Worm (Caenorhabditis elegans) whole organism, L3 larva: ENCODE results near the gene mecr-1.

Source experiments
- R02D3.7 ChIP-seq: fragments of 150-350 bp; optimal IDR thresholded peaks from 2 replicates; lab custom pipeline; 2014; ENCODE audit warnings: missing biosample characterization, missing genetic modification characterization
- ZK546.5 ChIP-seq: sonication (generic microtip); optimal IDR thresholded peaks from 2 replicates; lab custom pipeline; 2017; ENCODE audit warnings: missing biosample characterization, missing genetic modification characterization
- aly-2 ChIP-seq: fragments of 150-350 bp; optimal IDR thresholded peaks from 2 replicates; lab custom pipeline; 2014; ENCODE audit warnings: missing biosample characterization, missing genetic modification characterization
- ceh-28 ChIP-seq: fragments of 150-350 bp; optimal IDR thresholded peaks from 2 replicates; lab custom pipeline; 2014; ENCODE audit warnings: missing biosample characterization, missing genetic modification reagents, missing genetic modification characterization
- daf-12 ChIP-seq: fragments of 150-350 bp; optimal IDR thresholded peaks from 2 replicates; lab custom pipeline; 2014; ENCODE audit warnings: missing biosample characterization, missing genetic modification reagents, missing genetic modification characterization
- egl-27 ChIP-seq: sonication (generic microtip); optimal IDR thresholded peaks from 4 replicates; lab custom pipeline; 2017; ENCODE audit warnings: missing biosample characterization, missing genetic modification reagents, missing genetic modification characterization
- egl-5 ChIP-seq: fragments of 150-350 bp; optimal IDR thresholded peaks from 2 replicates; lab custom pipeline; 2017; ENCODE audit warnings: missing biosample characterization, missing genetic modification reagents, missing genetic modification characterization, inconsistent platforms
- elt-1 ChIP-seq: fragments of 150-350 bp; optimal IDR thresholded peaks from 2 replicates; lab custom pipeline; 2014; ENCODE audit warnings: missing biosample characterization, missing genetic modification characterization
- elt-2 ChIP-seq: sonication (generic microtip); optimal IDR thresholded peaks from 2 replicates; lab custom pipeline; 2016; ENCODE audit warnings: missing genetic modification reagents, mild to moderate bottlenecking, missing genetic modification characterization, missing compliant biosample characterization
- eor-1 ChIP-seq, 2 experiments: fragments of 150-350 bp; optimal IDR thresholded peaks; 2 replicates each; lab custom pipeline; 2014 to 2018; ENCODE audit warnings: missing biosample characterization in 2 of 2, missing genetic modification characterization in 2 of 2
- fkh-10 ChIP-seq: sonication (generic microtip); optimal IDR thresholded peaks from 2 replicates; lab custom pipeline; 2017; ENCODE audit warnings: missing biosample characterization, missing genetic modification reagents, missing genetic modification characterization
- fos-1 ChIP-seq: fragments of 150-350 bp; optimal IDR thresholded peaks from 2 replicates; lab custom pipeline; 2014; ENCODE audit warnings: missing biosample characterization, missing genetic modification characterization
- jun-1 ChIP-seq: fragments of 150-350 bp; optimal IDR thresholded peaks from 2 replicates; lab custom pipeline; 2014; ENCODE audit warnings: missing biosample characterization, missing genetic modification reagents, missing genetic modification characterization
- lin-39 ChIP-seq: fragments of 150-350 bp; optimal IDR thresholded peaks from 2 replicates; lab custom pipeline; 2018; ENCODE audit warnings: missing biosample characterization, missing genetic modification reagents, missing genetic modification characterization
- mml-1 ChIP-seq: fragments of 150-350 bp; sonication (generic microtip); optimal IDR thresholded peaks from 3 replicates; lab custom pipeline; 2014; ENCODE audit warnings: missing biosample characterization, missing genetic modification characterization
- nfya-1 ChIP-seq: sonication (generic microtip); optimal IDR thresholded peaks from 2 replicates; lab custom pipeline; 2017; ENCODE audit warnings: missing genetic modification characterization, mild to moderate bottlenecking, missing compliant biosample characterization, antibody characterized with exemption, moderate library complexity; ENCODE audit not compliant: insufficient read depth
- nhr-11 ChIP-seq: fragments of 150-350 bp; optimal IDR thresholded peaks from 2 replicates; lab custom pipeline; 2014; ENCODE audit warnings: missing biosample characterization, missing genetic modification characterization
- nhr-12 ChIP-seq: fragments of 150-350 bp; optimal IDR thresholded peaks from 2 replicates; lab custom pipeline; 2014; ENCODE audit warnings: missing biosample characterization, missing genetic modification characterization
- nhr-23 ChIP-seq: fragments of 150-350 bp; optimal IDR thresholded peaks from 2 replicates; lab custom pipeline; 2014; ENCODE audit warnings: missing biosample characterization, missing genetic modification reagents, missing genetic modification characterization
- nhr-25 ChIP-seq: sonication (generic microtip); optimal IDR thresholded peaks from 2 replicates; lab custom pipeline; 2017; ENCODE audit warnings: missing biosample characterization, missing genetic modification characterization
- nhr-28 ChIP-seq: fragments of 150-350 bp; optimal IDR thresholded peaks from 2 replicates; lab custom pipeline; 2014; ENCODE audit warnings: missing biosample characterization, missing genetic modification characterization
- nhr-43 ChIP-seq: sonication (generic microtip); optimal IDR thresholded peaks from 2 replicates; lab custom pipeline; 2016; ENCODE audit warnings: mild to moderate bottlenecking, missing genetic modification characterization, missing compliant biosample characterization; ENCODE audit not compliant: poor library complexity, severe bottlenecking
- nhr-77 ChIP-seq: fragments of 150-350 bp; optimal IDR thresholded peaks from 2 replicates; lab custom pipeline; 2014; ENCODE audit warnings: missing biosample characterization, missing genetic modification characterization
- pha-4 ChIP-seq: fragments of 150-350 bp; optimal IDR thresholded peaks from 2 replicates; lab custom pipeline; 2014; ENCODE audit warnings: missing biosample characterization, missing genetic modification reagents, missing genetic modification characterization
- sea-2 ChIP-seq: fragments of 150-350 bp; sonication (generic microtip); optimal IDR thresholded peaks from 4 replicates; lab custom pipeline; 2014; ENCODE audit warnings: missing biosample characterization, missing genetic modification reagents, missing genetic modification characterization
- skn-1 ChIP-seq: fragments of 150-350 bp; optimal IDR thresholded peaks from 2 replicates; lab custom pipeline; 2014; ENCODE audit warnings: missing biosample characterization, missing genetic modification characterization
- snpc-4 ChIP-seq: fragments of 150-350 bp; optimal IDR thresholded peaks from 2 replicates; lab custom pipeline; 2014; ENCODE audit warnings: missing biosample characterization, missing genetic modification characterization
- tbx-2 ChIP-seq: sonication (generic microtip); optimal IDR thresholded peaks from 2 replicates; lab custom pipeline; 2016; ENCODE audit warnings: mild to moderate bottlenecking, missing genetic modification characterization, missing compliant biosample characterization
- unc-39 ChIP-seq: sonication (generic microtip); optimal IDR thresholded peaks from 4 replicates; lab custom pipeline; 2017; ENCODE audit warnings: missing biosample characterization, missing genetic modification characterization
- unc-62 ChIP-seq: fragments of 150-350 bp; sonication (generic microtip); optimal IDR thresholded peaks from 4 replicates; lab custom pipeline; 2014; ENCODE audit warnings: missing biosample characterization, missing genetic modification reagents, missing genetic modification characterization
- ztf-11 ChIP-seq: fragments of 150-350 bp; optimal IDR thresholded peaks from 2 replicates; lab custom pipeline; 2014; ENCODE audit warnings: missing biosample characterization, missing genetic modification characterization
- ztf-4 ChIP-seq: fragments of 150-350 bp; optimal IDR thresholded peaks from 2 replicates; lab custom pipeline; 2014; ENCODE audit warnings: missing biosample characterization, missing genetic modification characterization

The mecr-1 gene

ce11 chrII:13183228-13183755 is 3.8 kb downstream of the mecr-1 start, which contains the start of the genes W09H1.4 and his-73:
Gene W09H1.4, plus strand, starts transcription at chrII:13183528.
Gene his-73, plus strand, starts transcription at chrII:13183705.
- no peak for TF ChIP-seq nhr-77 (tag; lab: Kevin White, UChicago)
- TF ChIP-seq nhr-28 (tag; lab: Kevin White, UChicago), result no peak
- TF ChIP-seq nhr-23 (tag; lab: Kevin White, UChicago), result no peak
- no peak for TF ChIP-seq nhr-11 (tag; lab: Kevin White, UChicago)
- TF ChIP-seq daf-12 (tag; lab: Kevin White, UChicago), result no peak
- TF ChIP-seq ztf-11 (tag; lab: Kevin White, UChicago), result no peak
- TF ChIP-seq jun-1, result no peak
- TF ChIP-seq fos-1 (tag; lab: Kevin White, UChicago), result no peak
- TF ChIP-seq pha-4 (tag; lab: Kevin White, UChicago), result no peak
- TF ChIP-seq elt-2, result no peak
- no peak for TF ChIP-seq ztf-4 (tag; lab: Kevin White, UChicago)
- no peak for TF ChIP-seq tbx-2 (tag; lab: Kevin White, UChicago)
- TF ChIP-seq unc-39 (tag; lab: Kevin White, UChicago), result no peak
- no peak for TF ChIP-seq nfya-1 (tag; lab: Kevin White, UChicago)
- TF ChIP-seq nhr-25 (tag; lab: Kevin White, UChicago), result no peak
- no peak for TF ChIP-seq eor-1 (tag; optimal IDR thresholded peaks at IDR 0.05; lab: Kevin White, UChicago)

ce11 chrII:13181465-13181864 is 5.6 kb downstream of the mecr-1 start, which contains the start of gene W09H1.1:
Gene W09H1.1, minus strand, starts transcription at chrII:13181565.
- TF ChIP-seq nhr-11 (tag; lab: Kevin White, UChicago), result no peak
- no peak for TF ChIP-seq elt-1
- TF ChIP-seq jun-1, result no peak
- TF ChIP-seq elt-2, result no peak
- no peak for TF ChIP-seq fkh-10 (GFP tag; lab: Kevin White, UChicago)
- no peak for TF ChIP-seq nhr-12 (tag; lab: Kevin White, UChicago)
- TF ChIP-seq lin-39, result no peak
- no peak for TF ChIP-seq pha-4 (tag; lab: Kevin White, UChicago)
- no peak for TF ChIP-seq unc-39 (tag; lab: Kevin White, UChicago)

- no peak for TF ChIP-seq eor-1 (tag; optimal IDR thresholded peaks at IDR 0.05; lab: Kevin White, UChicago)
- TF ChIP-seq nhr-23 (tag; lab: Kevin White, UChicago), result peak; percentile 11
Measured at ce11 chrII:13174435-13174834, 12.7 kb downstream of the mecr-1 start.

ce11 chrII:13170696-13171095 is 16.4 kb downstream of the mecr-1 start:
- TF ChIP-seq nhr-11 (tag; lab: Kevin White, UChicago) (no peak), mml-1 (tag; lab: Kevin White, UChicago) (no peak), nhr-77 (tag; lab: Kevin White, UChicago) (no peak), skn-1 (no peak), nhr-28 (tag; lab: Kevin White, UChicago) (no peak), aly-2 (tag; lab: Kevin White, UChicago) (no peak), ztf-11 (tag; lab: Kevin White, UChicago) (no peak), sea-2 (no peak), eor-1 (tag; optimal IDR thresholded peaks at IDR 0.05; lab: Kevin White, UChicago) (no peak), ceh-28 (tag; lab: Kevin White, UChicago) (no peak), unc-62 (no peak), R02D3.7 (tag; lab: Kevin White, UChicago) (no peak), elt-2 (no peak)

ce11 chrII:13167493-13167892 is 19.6 kb downstream of the mecr-1 start:
- TF ChIP-seq skn-1 (no peak), nhr-11 (tag; lab: Kevin White, UChicago) (no peak), nhr-25 (tag; lab: Kevin White, UChicago) (peak; percentile 76)
- TF ChIP-seq, all 47 proteins: peak for 1

- TF ChIP-seq unc-62 (no peak), ceh-28 (tag; lab: Kevin White, UChicago) (no peak), egl-27 (tag; lab: Kevin White, UChicago) (no peak), mml-1 (tag; lab: Kevin White, UChicago) (no peak), elt-2 (peak; percentile 66), nhr-77 (tag; lab: Kevin White, UChicago) (no peak), nhr-43 (tag; lab: Kevin White, UChicago) (peak; percentile 7), ZK546.5 (tag; lab: Kevin White, UChicago) (no peak), snpc-4 (tag; lab: Kevin White, UChicago) (no peak), ztf-4 (tag; lab: Kevin White, UChicago) (no peak), egl-5 (no peak), elt-1 (no peak), nhr-11 (tag; lab: Kevin White, UChicago) (no peak), lin-39 (no peak)
- TF ChIP-seq, all 47 proteins: peak for 2
Measured at ce11 chrII:13165683-13166259, 21.3 kb downstream of the mecr-1 start, which contains the start of gene moe-3. Gene moe-3, minus strand, starts transcription at chrII:13165733.
